Fruit fly (Drosophila melanogaster): ENCODE results near the gene Spase12.

Gene Spase12

dm6 chr3R:29490912-29491311, at the start of gene Spase12:
Gene Spase12 (minus strand): TSS chr3R:29491150.
- no peak for TF ChIP-seq noc (tag; optimal IDR thresholded peaks at IDR 0.05)

dm6 chr3R:29538436-29538835, 47.5 kb upstream of the Spase12 start:
- TF ChIP-seq noc (tag; optimal IDR thresholded peaks at IDR 0.05): no peak

dm6 chr3R:29526565-29526964, 35.6 kb upstream of the Spase12 start:
- TF ChIP-seq noc (tag; optimal IDR thresholded peaks at IDR 0.05): no peak

dm6 chr3R:29523978-29524775, 33.2 kb upstream of the Spase12 start:
- TF ChIP-seq noc (tag; optimal IDR thresholded peaks at IDR 0.05): no peak

DNA sequence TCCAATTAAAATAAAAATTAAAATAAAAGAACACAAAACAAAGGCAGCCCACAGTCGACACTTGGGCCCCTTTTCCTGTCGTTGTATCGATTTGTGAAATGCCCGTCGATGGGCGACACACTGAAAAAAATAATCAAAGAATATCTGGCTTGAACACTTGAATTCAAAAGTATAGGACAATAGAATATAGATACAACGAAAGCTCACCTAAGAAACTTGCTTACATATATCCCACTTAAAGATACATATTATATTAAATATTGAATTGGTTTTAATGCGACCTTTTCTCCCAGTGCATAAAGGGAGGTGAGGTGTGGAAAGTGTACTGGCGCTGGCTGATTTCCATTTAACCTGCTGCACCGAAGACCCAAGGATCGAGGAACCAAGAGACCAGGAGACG, 31.2 kb upstream of the Spase12 start:
- TF ChIP-seq noc (tag; optimal IDR thresholded peaks at IDR 0.05): no peak

- no peak for TF ChIP-seq noc (tag; optimal IDR thresholded peaks at IDR 0.05)
Measured at dm6 chr3R:29520215-29520614, 29.3 kb upstream of the Spase12 start.

DNA sequence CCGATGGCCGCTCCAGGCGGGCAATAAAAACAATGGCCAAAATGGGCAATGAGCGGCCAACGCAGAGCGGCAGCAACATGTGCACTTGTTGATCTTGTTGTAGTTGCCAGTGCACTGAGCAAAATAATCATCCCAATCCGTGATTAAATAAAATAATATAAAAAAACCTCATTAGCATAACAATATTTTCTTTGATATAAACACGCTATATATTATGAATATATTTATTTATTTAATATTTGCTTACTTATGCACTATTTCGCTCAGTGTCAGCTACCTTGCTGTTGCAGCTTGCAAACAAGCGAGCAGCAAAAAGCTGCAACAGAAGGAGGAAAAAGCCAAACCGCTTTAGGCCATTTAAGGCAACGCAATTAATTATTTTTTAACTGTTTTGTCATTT, 28.4 kb upstream of the Spase12 start:
- TF ChIP-seq noc (tag; optimal IDR thresholded peaks at IDR 0.05): no peak

DNA sequence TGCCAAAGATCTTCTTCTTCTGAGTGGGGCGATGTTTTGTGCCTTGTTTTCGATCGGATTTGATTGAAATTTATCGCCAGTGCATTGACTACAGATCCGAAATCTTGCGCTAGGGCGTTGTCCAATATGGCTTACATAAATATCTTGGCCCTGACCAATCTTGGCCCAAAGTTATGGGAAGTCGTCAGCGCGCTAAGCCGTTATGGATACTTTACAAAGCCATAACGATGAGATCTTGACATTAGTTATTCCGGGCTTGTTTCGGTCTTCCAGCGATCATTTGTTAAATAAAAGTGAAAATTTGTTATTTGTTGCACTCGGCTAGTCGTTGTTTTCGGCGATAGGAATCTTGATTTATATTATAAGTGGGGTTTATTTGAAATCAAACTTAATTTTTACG, 27.5 kb upstream of the Spase12 start:
- TF ChIP-seq noc (tag; optimal IDR thresholded peaks at IDR 0.05): no peak

DNA sequence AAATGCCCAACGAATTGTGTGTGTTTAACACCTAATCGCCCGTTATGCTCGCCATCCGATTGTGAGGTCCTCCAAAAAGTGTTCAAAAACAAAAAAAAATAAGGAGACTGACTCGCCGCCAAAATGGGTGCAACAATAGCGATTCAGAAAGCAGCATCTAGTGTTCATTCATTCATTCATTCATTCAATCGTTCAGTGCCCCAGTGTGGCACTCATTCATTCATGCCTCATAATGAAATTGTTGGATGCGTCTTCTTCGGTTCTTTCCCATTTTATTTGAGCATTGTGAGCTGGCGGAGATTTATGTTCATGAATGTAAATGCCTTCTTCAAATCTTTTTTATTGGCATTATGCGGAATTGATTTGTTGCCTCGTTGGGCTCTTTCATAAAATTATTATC, 27.0 kb upstream of the Spase12 start:
- TF ChIP-seq noc (tag; optimal IDR thresholded peaks at IDR 0.05): no peak

dm6 chr3R:29516766-29517165, 25.8 kb upstream of the Spase12 start:
- no peak for TF ChIP-seq noc (tag; optimal IDR thresholded peaks at IDR 0.05)

- TF ChIP-seq noc (tag; optimal IDR thresholded peaks at IDR 0.05): no peak
Measured at dm6 chr3R:29515417-29515816, 24.5 kb upstream of the Spase12 start, which contains the start of gene ND-20L. Gene ND-20L (plus strand): TSS chr3R:29515717.

dm6 chr3R:29512306-29513044, 21.5 kb upstream of the Spase12 start:
- no peak for TF ChIP-seq noc (tag; optimal IDR thresholded peaks at IDR 0.05)

DNA sequence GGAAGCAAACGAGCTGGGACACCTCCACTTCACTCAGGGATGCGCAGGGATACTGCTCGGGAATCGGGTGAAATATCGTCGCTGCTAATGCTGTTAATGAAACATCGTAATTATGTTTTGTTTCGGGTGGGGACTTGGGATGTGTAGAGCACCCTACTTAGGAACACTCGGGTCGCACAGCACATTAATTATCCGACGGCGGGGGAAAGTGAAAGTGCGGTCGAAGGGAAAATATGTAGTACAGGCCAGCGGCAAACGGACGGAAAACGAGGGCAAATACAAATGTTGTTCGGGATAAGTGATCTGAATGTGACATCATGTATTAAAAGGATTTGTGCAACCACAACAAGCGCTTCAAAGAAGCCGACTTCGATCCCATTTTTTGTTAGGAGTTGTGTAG, 20.5 kb upstream of the Spase12 start:
- TF ChIP-seq noc (tag; optimal IDR thresholded peaks at IDR 0.05): no peak

- no peak for TF ChIP-seq noc (tag; optimal IDR thresholded peaks at IDR 0.05)
Measured at dm6 chr3R:29508551-29509266, 17.8 kb upstream of the Spase12 start.

- TF ChIP-seq noc (tag; optimal IDR thresholded peaks at IDR 0.05): no peak
Measured at dm6 chr3R:29506581-29506980, 15.6 kb upstream of the Spase12 start.

- no peak for TF ChIP-seq noc (tag; optimal IDR thresholded peaks at IDR 0.05)
Measured at dm6 chr3R:29503406-29504116, 12.6 kb upstream of the Spase12 start, which contains the start of gene Trc8. Gene Trc8 (minus strand): TSS chr3R:29503797.
